Fruit fly (Drosophila melanogaster) whole organism, embryonic: ENCODE data around the gene elB.
A peak's percentile ranks its signal among the peaks of the same experiment; 100 is the strongest.

Experiments used
- Ada2b ChIP-seq: fragments of 200-800 bp; sonication (Bioruptor generic); IDR thresholded peaks from 2 replicates; pipeline ENCODE4 v1.3.6; 2022; ENCODE audit warnings: missing biosample characterization, missing genetic modification characterization
- Atf-2 ChIP-seq: fragments of 200-800 bp; sonication (Bioruptor generic); optimal IDR thresholded peaks from 2 replicates; lab custom pipeline; 2016; ENCODE audit warnings: missing biosample characterization, missing genetic modification characterization
- Bteb2 ChIP-seq: fragments of 200-800 bp; sonication (Bioruptor generic); optimal IDR thresholded peaks from 2 replicates; lab custom pipeline; 2016; ENCODE audit warnings: missing biosample characterization, missing genetic modification characterization
- CG11560 ChIP-seq: fragments of 200-800 bp; sonication (Bioruptor generic); IDR thresholded peaks from 3 replicates; pipeline ENCODE4 v1.3.6; 2022; ENCODE audit warnings: missing biosample characterization, missing genetic modification characterization
- CG11696 ChIP-seq: fragments of 200-800 bp; sonication (Bioruptor generic); IDR thresholded peaks from 2 replicates; pipeline ENCODE4 v1.3.6; 2022; ENCODE audit warnings: missing biosample characterization, missing genetic modification characterization
- CG12236 ChIP-seq: fragments of 200-800 bp; sonication (Bioruptor generic); optimal IDR thresholded peaks from 2 replicates; lab custom pipeline; 2016; ENCODE audit warnings: missing biosample characterization, missing genetic modification characterization
- CG13296 ChIP-seq: fragments of 200-800 bp; sonication (Bioruptor generic); optimal IDR thresholded peaks from 3 replicates; lab custom pipeline; 2018; ENCODE audit warnings: missing biosample characterization, mild to moderate bottlenecking, missing genetic modification characterization
- CG18011 ChIP-seq: fragments of 200-800 bp; sonication (Bioruptor generic); optimal IDR thresholded peaks from 2 replicates; lab custom pipeline; 2017; ENCODE audit warnings: missing biosample characterization, missing genetic modification characterization, mild to moderate bottlenecking, moderate library complexity, missing genotype
- CG18262 ChIP-seq: fragments of 200-800 bp; optimal IDR thresholded peaks from 3 replicates; lab custom pipeline; 2019; ENCODE audit warnings: missing biosample characterization, mild to moderate bottlenecking, missing genetic modification characterization, moderate library complexity
- CG1832 ChIP-seq: fragments of 200-800 bp; sonication (Bioruptor generic); optimal IDR thresholded peaks from 2 replicates; lab custom pipeline; 2017; ENCODE audit warnings: missing biosample characterization, mild to moderate bottlenecking, missing genetic modification characterization, inconsistent platforms
- CG3407 ChIP-seq: fragments of 200-800 bp; sonication (Bioruptor generic); optimal IDR thresholded peaks from 2 replicates; lab custom pipeline; 2018; ENCODE audit warnings: missing biosample characterization, mild to moderate bottlenecking, missing genetic modification characterization
- CG4282 ChIP-seq: fragments of 200-800 bp; sonication (Bioruptor generic); optimal IDR thresholded peaks from 2 replicates; lab custom pipeline; 2016; ENCODE audit warnings: missing biosample characterization, missing genetic modification characterization
- CG4328 ChIP-seq: fragments of 200-800 bp; sonication (Bioruptor generic); optimal IDR thresholded peaks from 3 replicates; lab custom pipeline; 2017; ENCODE audit warnings: missing biosample characterization, missing genetic modification reagents, missing genetic modification characterization
- CG43689 ChIP-seq: fragments of 200-800 bp; sonication (Bioruptor generic); IDR thresholded peaks from 2 replicates; pipeline ENCODE4 v1.3.6; 2022; ENCODE audit warnings: missing biosample characterization, missing genetic modification characterization
- CG4424 ChIP-seq: fragments of 200-800 bp; sonication (Bioruptor generic); optimal IDR thresholded peaks from 3 replicates; lab custom pipeline; 2016; ENCODE audit warnings: missing biosample characterization, missing genetic modification characterization
- CG6689 ChIP-seq: fragments of 200-800 bp; sonication (Bioruptor generic); IDR thresholded peaks from 2 replicates; pipeline ENCODE4 v1.3.6; 2022; ENCODE audit warnings: missing biosample characterization, missing genetic modification characterization
- CG7372 ChIP-seq: fragments of 200-800 bp; sonication (Bioruptor generic); IDR thresholded peaks from 2 replicates; pipeline ENCODE4 v1.3.6; 2022; ENCODE audit warnings: missing biosample characterization, missing genetic modification characterization
- CG8944 ChIP-seq: fragments of 200-800 bp; sonication (Bioruptor generic); optimal IDR thresholded peaks from 3 replicates; lab custom pipeline; 2016; ENCODE audit warnings: missing biosample characterization, missing genetic modification characterization
- CG9437 ChIP-seq: fragments of 200-800 bp; sonication (Bioruptor generic); optimal IDR thresholded peaks from 2 replicates; lab custom pipeline; 2018; ENCODE audit warnings: missing biosample characterization, mild to moderate bottlenecking, missing genetic modification characterization
- Dek ChIP-seq: fragments of 200-800 bp; sonication (Bioruptor generic); optimal IDR thresholded peaks from 3 replicates; lab custom pipeline; 2019; ENCODE audit warnings: missing biosample characterization, mild to moderate bottlenecking, missing genetic modification characterization, moderate library complexity
- Dll ChIP-seq: fragments of 200-800 bp; sonication (Bioruptor generic); IDR thresholded peaks from 4 replicates; pipeline ENCODE4 v1.3.6; 2022; ENCODE audit warnings: missing biosample characterization, missing genetic modification characterization; ENCODE audit not compliant: partially characterized antibody
- Dp ChIP-seq: fragments of 200-800 bp; sonication (Bioruptor generic); optimal IDR thresholded peaks from 2 replicates; lab custom pipeline; 2018; ENCODE audit warnings: missing biosample characterization, mild to moderate bottlenecking, missing genetic modification characterization, moderate library complexity
- H2.0 ChIP-seq: fragments of 200-800 bp; sonication (Bioruptor generic); IDR thresholded peaks from 2 replicates; pipeline ENCODE4 v1.3.6; 2022; ENCODE audit warnings: missing biosample characterization, missing genetic modification characterization
- HHEX ChIP-seq: fragments of 200-800 bp; sonication (Bioruptor generic); optimal IDR thresholded peaks from 3 replicates; lab custom pipeline; 2017; ENCODE audit warnings: missing biosample characterization, mild to moderate bottlenecking, missing genetic modification characterization, missing genetic modification reagents
- Hr39 ChIP-seq: fragments of >200 bp; optimal IDR thresholded peaks from 2 replicates; lab custom pipeline; 2017
- MESR4 ChIP-seq: fragments of 200-800 bp; sonication (Bioruptor generic); optimal IDR thresholded peaks from 2 replicates; lab custom pipeline; 2018; ENCODE audit warnings: missing biosample characterization, mild to moderate bottlenecking, missing genetic modification characterization, moderate library complexity
- NC2β ChIP-seq: fragments of 200-800 bp; sonication (Bioruptor generic); optimal IDR thresholded peaks from 2 replicates; lab custom pipeline; 2016; ENCODE audit warnings: missing biosample characterization, missing genetic modification characterization
- Ravus ChIP-seq: fragments of 200-800 bp; sonication (Bioruptor generic); IDR thresholded peaks from 2 replicates; pipeline ENCODE4 v1.3.6; 2022; ENCODE audit warnings: missing biosample characterization, missing genetic modification characterization
- Scr ChIP-seq: fragments of 200-800 bp; sonication (Bioruptor generic); IDR thresholded peaks from 2 replicates; pipeline ENCODE4 v1.3.6; 2022; ENCODE audit warnings: missing biosample characterization, missing genetic modification characterization; ENCODE audit not compliant: partially characterized antibody
- al ChIP-seq: fragments of 200-800 bp; sonication (Bioruptor generic); IDR thresholded peaks from 2 replicates; pipeline ENCODE4 v1.3.6; 2022; ENCODE audit warnings: missing biosample characterization, missing genetic modification characterization
- ash1 ChIP-seq: fragments of 200-800 bp; sonication (Bioruptor generic); optimal IDR thresholded peaks from 2 replicates; lab custom pipeline; 2018; ENCODE audit warnings: missing biosample characterization, mild to moderate bottlenecking, missing genetic modification characterization
- bigmax ChIP-seq: fragments of 200-800 bp; sonication (Bioruptor generic); optimal IDR thresholded peaks from 2 replicates; lab custom pipeline; 2018; ENCODE audit warnings: missing biosample characterization, mild to moderate bottlenecking, missing genetic modification characterization
- br ChIP-seq: fragments of >200 bp; optimal IDR thresholded peaks from 2 replicates; lab custom pipeline; 2017
- cad ChIP-seq: fragments of >200 bp; optimal IDR thresholded peaks from 2 replicates; lab custom pipeline; 2017; ENCODE audit warnings: missing biosample characterization, missing genetic modification characterization
- crc ChIP-seq: fragments of 200-800 bp; sonication (Bioruptor generic); optimal IDR thresholded peaks from 2 replicates; lab custom pipeline; 2016; ENCODE audit warnings: missing biosample characterization, missing genetic modification characterization
- eyg ChIP-seq: fragments of 200-800 bp; sonication (Bioruptor generic); optimal IDR thresholded peaks from 3 replicates; lab custom pipeline; 2016; ENCODE audit warnings: missing biosample characterization, missing genetic modification characterization
- fd3F ChIP-seq: fragments of 200-800 bp; sonication (Bioruptor generic); optimal IDR thresholded peaks from 2 replicates; lab custom pipeline; 2018; ENCODE audit warnings: missing biosample characterization, mild to moderate bottlenecking, missing genetic modification characterization, moderate library complexity
- grau ChIP-seq: fragments of 200-800 bp; optimal IDR thresholded peaks from 3 replicates; lab custom pipeline; 2019; ENCODE audit warnings: missing biosample characterization, mild to moderate bottlenecking, missing genetic modification characterization, moderate library complexity
- h ChIP-seq: fragments of >200 bp; optimal IDR thresholded peaks from 2 replicates; lab custom pipeline; 2017
- lilli ChIP-seq: fragments of 200-800 bp; sonication (Bioruptor generic); optimal IDR thresholded peaks from 3 replicates; lab custom pipeline; 2016; ENCODE audit warnings: missing biosample characterization, missing genetic modification characterization
- lov ChIP-seq, 2 experiments: fragments of 200-800 bp in 1 of 2; fragments of >200 bp in 1 of 2; sonication (Bioruptor generic) in 1 of 2; IDR thresholded peaks in 1 of 2; optimal IDR thresholded peaks in 1 of 2; 2 replicates in 1 of 2; 3 replicates in 1 of 2; pipeline versions ENCODE4 v1.3.6 to Lab custom; 2017 to 2022; ENCODE audit warnings: missing biosample characterization in 1 of 2, missing genetic modification characterization in 1 of 2
- luna ChIP-seq: fragments of 200-800 bp; sonication (Bioruptor generic); optimal IDR thresholded peaks from 2 replicates; lab custom pipeline; 2016; ENCODE audit warnings: missing biosample characterization, missing genetic modification characterization
- mam ChIP-seq: fragments of 200-800 bp; sonication (Bioruptor generic); optimal IDR thresholded peaks from 3 replicates; lab custom pipeline; 2016; ENCODE audit warnings: missing biosample characterization, missing genetic modification characterization
- mirr ChIP-seq: fragments of 200-800 bp; sonication (Bioruptor generic); optimal IDR thresholded peaks from 3 replicates; lab custom pipeline; 2018; ENCODE audit warnings: missing biosample characterization, mild to moderate bottlenecking, missing genetic modification characterization
- odd ChIP-seq: fragments of 200-800 bp; sonication (Bioruptor generic); optimal IDR thresholded peaks from 2 replicates; lab custom pipeline; 2017; ENCODE audit warnings: missing biosample characterization, mild to moderate bottlenecking, missing genetic modification characterization
- pnt ChIP-seq: fragments of 200-800 bp; sonication (Bioruptor generic); optimal IDR thresholded peaks from 3 replicates; lab custom pipeline; 2016; ENCODE audit warnings: missing biosample characterization, missing genetic modification characterization
- row ChIP-seq: fragments of 200-800 bp; sonication (Bioruptor generic); IDR thresholded peaks from 3 replicates; pipeline ENCODE4 v1.3.6; 2022; ENCODE audit warnings: missing biosample characterization, missing genetic modification characterization
- run ChIP-seq: fragments of 200-800 bp; sonication (Bioruptor generic); optimal IDR thresholded peaks from 3 replicates; lab custom pipeline; 2018; ENCODE audit warnings: missing biosample characterization, mild to moderate bottlenecking, missing genetic modification characterization
- salm ChIP-seq: fragments of 200-800 bp; sonication (Bioruptor generic); optimal IDR thresholded peaks from 2 replicates; lab custom pipeline; 2018; ENCODE audit warnings: missing biosample characterization, mild to moderate bottlenecking, missing genetic modification characterization
- sens-2 ChIP-seq: fragments of 200-800 bp; sonication (Bioruptor generic); IDR thresholded peaks from 2 replicates; pipeline ENCODE4 v1.3.6; 2022; ENCODE audit warnings: missing biosample characterization, missing genetic modification characterization
- ttk ChIP-seq: fragments of 200-800 bp; sonication (Bioruptor generic); IDR thresholded peaks from 2 replicates; pipeline ENCODE4 v2.1.2; 2022; ENCODE audit warnings: missing biosample characterization, missing genetic modification characterization
- wor ChIP-seq: fragments of 200-800 bp; sonication (Bioruptor generic); IDR thresholded peaks from 2 replicates; pipeline ENCODE4 v1.3.6; 2022; ENCODE audit warnings: missing biosample characterization, missing genetic modification characterization
- zen2 ChIP-seq: fragments of 200-800 bp; sonication (Bioruptor generic); IDR thresholded peaks from 3 replicates; pipeline ENCODE4 v1.3.6; 2022; ENCODE audit warnings: missing biosample characterization, missing genetic modification characterization; ENCODE audit not compliant: partially characterized antibody

The elB gene

DNA sequence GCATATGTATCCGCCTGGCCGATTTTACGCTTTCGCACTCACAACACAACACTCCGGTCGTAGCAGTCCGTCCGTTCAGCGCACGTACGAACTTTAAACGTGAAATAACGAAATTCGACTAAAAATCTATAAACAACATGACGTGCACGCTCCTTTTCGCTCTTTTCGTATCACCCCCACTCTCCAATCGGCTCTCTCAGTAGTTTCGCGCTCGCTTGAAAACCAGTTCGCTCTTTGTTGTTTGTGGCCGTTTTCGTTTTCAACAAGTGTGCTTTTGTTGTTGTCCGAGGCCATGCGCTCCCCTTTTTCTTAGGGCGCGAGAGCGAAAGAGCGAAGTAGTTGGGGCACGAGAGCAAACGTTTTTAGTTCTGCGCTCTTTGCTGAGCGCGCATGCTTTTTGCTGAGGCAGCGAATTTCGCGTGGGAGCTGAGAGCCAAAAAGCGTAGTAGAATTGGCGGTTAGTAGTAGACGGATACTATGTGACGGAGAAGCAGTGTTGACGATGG is at the start of gene elB (continued):
- TF ChIP-seq CG4424 (GFP tag; lab: Kevin White, UChicago), result peak; percentile 95
- no peak for TF ChIP-seq sens-2
- TF ChIP-seq run (tag; lab: Kevin White, UChicago), result no peak
- no peak for TF ChIP-seq CG18262 (tag; lab: Kevin White, UChicago)
- TF ChIP-seq ttk (GFP tag; lab: Robert Waterston, UW), result no peak
- TF ChIP-seq CG11560 (tag; lab: Robert Waterston, UW), result no peak
- TF ChIP-seq CG13296 (GFP tag; lab: Kevin White, UChicago), result peak; percentile 6
- no peak for TF ChIP-seq CG7372 (GFP tag; lab: Robert Waterston, UW)
- no peak for TF ChIP-seq Ada2b
- no peak for TF ChIP-seq HHEX (GFP tag; lab: Kevin White, UChicago)
- TF ChIP-seq CG4328, result no peak
- no peak for TF ChIP-seq wor (GFP tag; lab: Robert Waterston, UW)
- no peak for TF ChIP-seq H2.0 (GFP tag; lab: Robert Waterston, UW)
- TF ChIP-seq CG4282 (GFP tag; lab: Kevin White, UChicago), result no peak
- TF ChIP-seq row (GFP tag; lab: Robert Waterston, UW), result no peak
- peak; percentile 74 for TF ChIP-seq Dll (GFP tag; lab: Robert Waterston, UW)
- no peak for TF ChIP-seq CG8944 (GFP tag; lab: Kevin White, UChicago)
- TF ChIP-seq CG12236 (GFP tag; lab: Kevin White, UChicago), result no peak
- TF ChIP-seq bigmax (GFP tag; lab: Kevin White, UChicago), result no peak
- no peak for TF ChIP-seq CG18011
- no peak for TF ChIP-seq CG9437 (GFP tag; lab: Kevin White, UChicago)
- TF ChIP-seq odd, result no peak
- no peak for TF ChIP-seq ash1 (GFP tag; lab: Kevin White, UChicago)
- no peak for TF ChIP-seq crc (GFP tag; lab: Kevin White, UChicago)
- no peak for TF ChIP-seq luna (GFP tag; lab: Kevin White, UChicago)
- TF ChIP-seq Dek (tag; lab: Kevin White, UChicago), result no peak
- TF ChIP-seq eyg (GFP tag; lab: Kevin White, UChicago), result no peak
- no peak for TF ChIP-seq MESR4 (GFP tag; lab: Kevin White, UChicago)
- TF ChIP-seq CG11696, result no peak; the same call in 1 of the 2 replicates
- TF ChIP-seq CG43689 (GFP tag; lab: Robert Waterston, UW), result no peak
- TF ChIP-seq pnt (GFP tag; lab: Kevin White, UChicago), result no peak
- no peak for TF ChIP-seq fd3F (GFP tag; lab: Kevin White, UChicago)
- no peak for TF ChIP-seq br (lab: Kevin White, UChicago)
- no peak for TF ChIP-seq cad (GFP tag; lab: Kevin White, UChicago)
- TF ChIP-seq Bteb2 (GFP tag; lab: Kevin White, UChicago), result no peak
- no peak for TF ChIP-seq salm (tag; lab: Kevin White, UChicago)
- TF ChIP-seq CG1832 (GFP tag; lab: Kevin White, UChicago), result no peak
- no peak for TF ChIP-seq mirr
- TF ChIP-seq mam (GFP tag; lab: Kevin White, UChicago), result no peak
- no peak for TF ChIP-seq CG6689 (GFP tag; lab: Robert Waterston, UW)
- no peak for TF ChIP-seq al
- TF ChIP-seq Scr, result peak; percentile 52
- TF ChIP-seq CG3407, result no peak
- peak; percentile 91 for TF ChIP-seq zen2 (GFP tag; lab: Robert Waterston, UW)
- no peak for TF ChIP-seq h (lab: Kevin White, UChicago)
- no peak for TF ChIP-seq grau (tag; lab: Kevin White, UChicago)
- no peak for TF ChIP-seq Ravus (GFP tag; lab: Robert Waterston, UW)
- TF ChIP-seq lov (optimal IDR thresholded peaks at IDR 0.05; lab: Kevin White, UChicago), result no peak
- TF ChIP-seq lov (GFP tag; IDR thresholded peaks at IDR 0.05; lab: Robert Waterston, UW), result no peak
- TF ChIP-seq Dp, result no peak
- TF ChIP-seq Hr39 (lab: Kevin White, UChicago), result no peak
- no peak for TF ChIP-seq lilli
- TF ChIP-seq NC2β (GFP tag; lab: Kevin White, UChicago), result no peak
- TF ChIP-seq Atf-2 (GFP tag; lab: Kevin White, UChicago), result no peak
